Worm (Caenorhabditis elegans) whole organism, late embryonic: ENCODE data around the gene C33A11.2.

Experiments
- C08G9.2 ChIP-seq: sonication (generic microtip); optimal IDR thresholded peaks from 2 replicates; lab custom pipeline; 2016; ENCODE audit warnings: mild to moderate bottlenecking, missing genetic modification characterization, moderate library complexity, missing compliant biosample characterization
- C38D4.7 ChIP-seq: fragments of 200-800 bp; sonication (Bioruptor generic); optimal IDR thresholded peaks from 2 replicates; lab custom pipeline; 2018; ENCODE audit warnings: mild to moderate bottlenecking, missing genetic modification characterization, moderate library complexity, missing compliant biosample characterization
- F13H6.1 ChIP-seq: sonication (generic microtip); optimal IDR thresholded peaks from 2 replicates; lab custom pipeline; 2016; ENCODE audit warnings: missing genetic modification characterization, missing compliant biosample characterization
- K09A11.1 ChIP-seq: sonication (generic microtip); optimal IDR thresholded peaks from 2 replicates; lab custom pipeline; 2017; ENCODE audit warnings: antibody characterized with exemption, mild to moderate bottlenecking, missing genetic modification characterization, missing compliant biosample characterization; ENCODE audit not compliant: insufficient read depth
- ahr-1 ChIP-seq: sonication (generic microtip); optimal IDR thresholded peaks from 2 replicates; lab custom pipeline; 2016; ENCODE audit warnings: missing genetic modification characterization, missing compliant biosample characterization
- ceh-14 ChIP-seq: sonication (generic microtip); optimal IDR thresholded peaks from 2 replicates; lab custom pipeline; 2016; ENCODE audit warnings: missing genotype, missing genetic modification characterization, missing compliant biosample characterization
- ceh-18 ChIP-seq: sonication (generic microtip); optimal IDR thresholded peaks from 2 replicates; lab custom pipeline; 2016; ENCODE audit warnings: missing genetic modification characterization, missing compliant biosample characterization
- ceh-2 ChIP-seq: sonication (generic microtip); optimal IDR thresholded peaks from 2 replicates; lab custom pipeline; 2016; ENCODE audit warnings: missing genotype, missing genetic modification characterization, missing compliant biosample characterization
- ceh-34 ChIP-seq: sonication (generic microtip); optimal IDR thresholded peaks from 2 replicates; lab custom pipeline; 2016; ENCODE audit warnings: mild to moderate bottlenecking, missing genetic modification characterization, missing compliant biosample characterization
- ceh-9 ChIP-seq: sonication (generic microtip); optimal IDR thresholded peaks from 2 replicates; lab custom pipeline; 2016; ENCODE audit warnings: mild to moderate bottlenecking, missing genetic modification characterization, inconsistent platforms, missing compliant biosample characterization
- che-1 ChIP-seq: sonication (generic microtip); optimal IDR thresholded peaks from 2 replicates; lab custom pipeline; 2016; ENCODE audit warnings: mild to moderate bottlenecking, missing genetic modification characterization, missing compliant biosample characterization
- hlh-13 ChIP-seq: fragments of 200-800 bp; sonication (Bioruptor generic); optimal IDR thresholded peaks from 2 replicates; lab custom pipeline; 2018; ENCODE audit warnings: mild to moderate bottlenecking, missing genetic modification characterization, missing compliant biosample characterization
- hlh-15 ChIP-seq: sonication (generic microtip); optimal IDR thresholded peaks from 2 replicates; lab custom pipeline; 2016; ENCODE audit warnings: missing genetic modification characterization, missing compliant biosample characterization
- hlh-8 ChIP-seq: sonication (generic microtip); optimal IDR thresholded peaks from 2 replicates; lab custom pipeline; 2016; ENCODE audit warnings: missing genotype, missing genetic modification characterization, missing compliant biosample characterization
- lim-6 ChIP-seq: sonication (generic microtip); optimal IDR thresholded peaks from 2 replicates; lab custom pipeline; 2016; ENCODE audit warnings: missing genetic modification characterization, missing compliant biosample characterization
- mec-3 ChIP-seq: sonication (generic microtip); optimal IDR thresholded peaks from 2 replicates; lab custom pipeline; 2016; ENCODE audit warnings: borderline replicate concordance, missing genetic modification characterization, missing compliant biosample characterization
- pag-3 ChIP-seq: sonication (generic microtip); optimal IDR thresholded peaks from 2 replicates; lab custom pipeline; 2016; ENCODE audit warnings: missing compliant biosample characterization, missing genetic modification characterization, borderline replicate concordance
- pha-2 ChIP-seq: sonication (generic microtip); optimal IDR thresholded peaks from 2 replicates; lab custom pipeline; 2017; ENCODE audit warnings: mild to moderate bottlenecking, missing genetic modification characterization, missing compliant biosample characterization
- sdc-2 ChIP-seq: sonication (generic microtip); optimal IDR thresholded peaks from 2 replicates; lab custom pipeline; 2016; ENCODE audit warnings: missing genotype, missing genetic modification characterization, missing compliant biosample characterization
- tbx-2 ChIP-seq: sonication (generic microtip); optimal IDR thresholded peaks from 2 replicates; lab custom pipeline; 2016; ENCODE audit warnings: missing genetic modification characterization, missing compliant biosample characterization

The C33A11.2 gene

DNA sequence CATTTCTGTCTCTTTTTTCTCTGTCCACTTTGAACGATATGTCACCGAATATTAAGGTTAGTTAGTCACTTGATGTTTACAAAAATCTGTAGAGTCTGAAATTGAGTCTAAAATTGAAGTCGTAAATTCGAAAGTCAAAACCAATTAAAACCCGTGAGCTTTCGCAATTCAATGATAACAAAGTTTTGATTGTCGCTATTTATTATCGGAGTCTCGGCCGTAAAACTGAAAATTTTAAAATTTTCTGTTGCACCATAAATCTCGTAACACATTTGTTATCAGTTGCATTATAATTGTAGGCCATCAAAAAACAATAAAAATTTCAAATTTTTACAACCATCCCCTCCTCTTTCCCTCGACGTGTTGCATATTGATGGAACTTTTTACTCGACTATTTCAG lies 42.8 kb downstream of the C33A11.2 start:
- TF ChIP-seq F13H6.1 (tag; lab: Kevin White, UChicago) (no peak), ceh-2 (tag; lab: Kevin White, UChicago) (no peak), pag-3 (tag; lab: Kevin White, UChicago) (no peak), K09A11.1 (tag; lab: Kevin White, UChicago) (no peak), hlh-8 (no peak), pha-2 (tag; lab: Kevin White, UChicago) (no peak), che-1 (tag; lab: Kevin White, UChicago) (no peak), ceh-9 (no peak)

DNA sequence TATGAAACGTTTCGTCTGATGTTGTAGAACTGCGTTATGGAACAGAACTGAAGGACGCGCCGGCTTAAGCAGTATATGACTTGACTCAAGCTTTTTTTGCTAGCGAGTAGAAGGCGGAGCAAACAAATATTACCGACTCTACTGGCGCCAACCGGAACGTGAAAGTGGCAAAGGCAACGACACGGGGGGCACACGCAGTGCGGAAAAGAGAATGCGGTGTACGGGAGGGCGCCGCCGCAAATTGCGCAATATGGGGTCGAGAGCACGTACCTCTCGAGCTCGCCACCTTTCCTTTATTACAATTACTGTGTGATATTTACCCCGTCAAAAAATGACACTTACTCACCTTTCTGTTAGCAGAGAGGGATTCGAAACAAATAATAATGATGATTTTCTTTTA lies 49.4 kb downstream of the C33A11.2 start, which contains the start of gene pqn-36:
TSS of gene pqn-36 (minus strand) at position 268 of the 400 bp plus-strand sequence.
- TF ChIP-seq sdc-2 (tag; lab: Kevin White, UChicago), result no peak
- no peak for TF ChIP-seq ceh-14 (tag; lab: Kevin White, UChicago)
- no peak for TF ChIP-seq hlh-13 (GFP tag; lab: Kevin White, UChicago)
- TF ChIP-seq ceh-18 (tag; lab: Kevin White, UChicago), result no peak
- no peak for TF ChIP-seq tbx-2 (tag; lab: Kevin White, UChicago)
- TF ChIP-seq ceh-34, result no peak
- TF ChIP-seq lim-6 (tag; lab: Kevin White, UChicago), result no peak
- TF ChIP-seq ahr-1 (tag; lab: Kevin White, UChicago), result no peak
- no peak for TF ChIP-seq mec-3
- no peak for TF ChIP-seq C38D4.7
- TF ChIP-seq hlh-15, result no peak
- no peak for TF ChIP-seq C08G9.2 (tag; lab: Kevin White, UChicago)
